Fruit fly (Drosophila melanogaster) whole organism, embryonic: Measurements from ENCODE around the gene enc.
A peak's percentile ranks its signal among the peaks of the same experiment; 100 is the strongest.

Experiments
- B-H2 ChIP-seq: fragments of 200-800 bp; sonication (Bioruptor generic); optimal IDR thresholded peaks from 2 replicates; lab custom pipeline; 2018; ENCODE audit warnings: missing biosample characterization, mild to moderate bottlenecking, missing genetic modification characterization
- CG10267 ChIP-seq: fragments of 200-800 bp; sonication (Bioruptor generic); optimal IDR thresholded peaks from 2 replicates; lab custom pipeline; 2018; ENCODE audit warnings: missing biosample characterization, mild to moderate bottlenecking, missing genetic modification characterization, moderate library complexity
- CG10979 ChIP-seq: fragments of 200-800 bp; sonication (Bioruptor generic); optimal IDR thresholded peaks from 2 replicates; lab custom pipeline; 2018; ENCODE audit warnings: missing biosample characterization, mild to moderate bottlenecking, missing genetic modification characterization, moderate library complexity
- CG12219 ChIP-seq: fragments of 200-800 bp; sonication (Bioruptor generic); optimal IDR thresholded peaks from 3 replicates; lab custom pipeline; 2018; ENCODE audit warnings: missing biosample characterization, mild to moderate bottlenecking, missing genetic modification characterization
- CG13287 ChIP-seq: fragments of 200-800 bp; sonication (Bioruptor generic); IDR thresholded peaks from 2 replicates; pipeline ENCODE4 v1.3.6; 2022; ENCODE audit warnings: missing biosample characterization, missing genetic modification characterization; ENCODE audit not compliant: partially characterized antibody
- CG1602 ChIP-seq: fragments of 200-800 bp; sonication (Bioruptor generic); optimal IDR thresholded peaks from 3 replicates; lab custom pipeline; 2016; ENCODE audit warnings: missing biosample characterization, missing genetic modification characterization
- CG1603 ChIP-seq: fragments of 200-800 bp; sonication (Bioruptor generic); optimal IDR thresholded peaks from 2 replicates; lab custom pipeline; 2019; ENCODE audit warnings: missing biosample characterization, mild to moderate bottlenecking, missing genetic modification characterization, moderate library complexity
- CG2199 ChIP-seq: fragments of 200-800 bp; sonication (Bioruptor generic); IDR thresholded peaks from 3 replicates; pipeline ENCODE4 v1.3.6; 2022; ENCODE audit warnings: missing biosample characterization, missing genetic modification characterization
- CG30403 ChIP-seq: fragments of 200-800 bp; sonication (Bioruptor generic); optimal IDR thresholded peaks from 3 replicates; lab custom pipeline; 2016; ENCODE audit warnings: missing biosample characterization, missing genetic modification characterization
- CG32532 ChIP-seq: fragments of 200-800 bp; sonication (Bioruptor generic); IDR thresholded peaks from 2 replicates; pipeline ENCODE4 v1.3.6; 2022; ENCODE audit warnings: missing biosample characterization, missing genetic modification characterization
- CG3407 ChIP-seq: fragments of 200-800 bp; sonication (Bioruptor generic); optimal IDR thresholded peaks from 2 replicates; lab custom pipeline; 2018; ENCODE audit warnings: missing biosample characterization, mild to moderate bottlenecking, missing genetic modification characterization
- CG3726 ChIP-seq: fragments of 200-800 bp; sonication (Bioruptor generic); IDR thresholded peaks from 3 replicates; pipeline ENCODE4, ENCODE4 v1.3.6; 2022; ENCODE audit warnings: missing biosample characterization, missing genetic modification characterization
- CG8281 ChIP-seq: fragments of 200-800 bp; sonication (Bioruptor generic); optimal IDR thresholded peaks from 2 replicates; lab custom pipeline; 2018; ENCODE audit warnings: missing biosample characterization, mild to moderate bottlenecking, missing genetic modification characterization, moderate library complexity
- CG8765 ChIP-seq: fragments of 200-800 bp; sonication (Bioruptor generic); IDR thresholded peaks from 2 replicates; pipeline ENCODE4 v1.3.6; 2022; ENCODE audit warnings: missing biosample characterization, missing genetic modification characterization
- CG9797 ChIP-seq: fragments of 200-800 bp; sonication (Bioruptor generic); optimal IDR thresholded peaks from 3 replicates; lab custom pipeline; 2018; ENCODE audit warnings: missing biosample characterization, mild to moderate bottlenecking, missing genetic modification characterization
- Deaf1 ChIP-seq: fragments of 200-800 bp; optimal IDR thresholded peaks from 3 replicates; lab custom pipeline; 2019; ENCODE audit warnings: missing biosample characterization, mild to moderate bottlenecking, missing genetic modification characterization, moderate library complexity
- Dll ChIP-seq: fragments of 200-800 bp; sonication (Bioruptor generic); IDR thresholded peaks from 4 replicates; pipeline ENCODE4 v1.3.6; 2022; ENCODE audit warnings: missing biosample characterization, missing genetic modification characterization; ENCODE audit not compliant: partially characterized antibody
- Fer1 ChIP-seq: fragments of 200-800 bp; sonication (Bioruptor generic); optimal IDR thresholded peaks from 2 replicates; lab custom pipeline; 2017; ENCODE audit warnings: missing biosample characterization, mild to moderate bottlenecking, missing genetic modification characterization
- HmgZ ChIP-seq: fragments of 200-800 bp; sonication (Bioruptor generic); optimal IDR thresholded peaks from 2 replicates; lab custom pipeline; 2018; ENCODE audit warnings: missing biosample characterization, mild to moderate bottlenecking, missing genetic modification characterization
- Hr39 ChIP-seq: fragments of >200 bp; optimal IDR thresholded peaks from 2 replicates; lab custom pipeline; 2017
- Hsf ChIP-seq: fragments of 200-800 bp; sonication (Bioruptor generic); optimal IDR thresholded peaks from 3 replicates; lab custom pipeline; 2016; ENCODE audit warnings: missing biosample characterization, missing genetic modification characterization
- Nf-YC ChIP-seq: fragments of 200-800 bp; optimal IDR thresholded peaks from 3 replicates; lab custom pipeline; 2019; ENCODE audit warnings: missing biosample characterization, mild to moderate bottlenecking, missing genetic modification characterization, moderate library complexity
- NfI ChIP-seq: fragments of 200-800 bp; sonication (Bioruptor generic); optimal IDR thresholded peaks from 3 replicates; lab custom pipeline; 2018; ENCODE audit warnings: missing biosample characterization, mild to moderate bottlenecking, missing genetic modification characterization, moderate library complexity
- Rfx ChIP-seq: fragments of 200-800 bp; sonication (Bioruptor generic); IDR thresholded peaks from 2 replicates; pipeline ENCODE4 v1.3.6; 2022; ENCODE audit warnings: missing biosample characterization, missing genetic modification characterization
- Sry-β ChIP-seq: fragments of 200-800 bp; sonication (Bioruptor generic); optimal IDR thresholded peaks from 2 replicates; lab custom pipeline; 2018; ENCODE audit warnings: missing biosample characterization, mild to moderate bottlenecking, missing genetic modification characterization, moderate library complexity
- Taf1 ChIP-seq: fragments of 200-800 bp; sonication (Bioruptor generic); IDR thresholded peaks from 2 replicates; pipeline ENCODE4 v1.3.6; 2022; ENCODE audit warnings: missing biosample characterization, missing genetic modification characterization
- Tbp ChIP-seq: fragments of >200 bp; optimal IDR thresholded peaks from 2 replicates; lab custom pipeline; 2018; ENCODE audit warnings: missing biosample characterization, missing genetic modification characterization
- Vsx1 ChIP-seq: fragments of 200-800 bp; sonication (Bioruptor generic); optimal IDR thresholded peaks from 2 replicates; lab custom pipeline; 2017; ENCODE audit warnings: missing biosample characterization, mild to moderate bottlenecking, missing genetic modification characterization, missing genetic modification reagents
- abd-A ChIP-seq: fragments of 200-800 bp; sonication (Bioruptor generic); optimal IDR thresholded peaks from 3 replicates; lab custom pipeline; 2019; ENCODE audit warnings: missing biosample characterization, mild to moderate bottlenecking, missing genetic modification characterization, moderate library complexity
- aop ChIP-seq: fragments of 200-800 bp; sonication (Bioruptor generic); IDR thresholded peaks from 2 replicates; pipeline ENCODE4 v1.3.6; 2022; ENCODE audit warnings: missing biosample characterization, missing genetic modification characterization
- ap ChIP-seq: fragments of 200-800 bp; sonication (Bioruptor generic); IDR thresholded peaks from 2 replicates; pipeline ENCODE4 v1.3.6; 2022; ENCODE audit warnings: missing biosample characterization, missing genetic modification characterization
- bbx ChIP-seq: fragments of 200-800 bp; sonication (Bioruptor generic); IDR thresholded peaks from 2 replicates; pipeline ENCODE4 v1.3.6; 2022; ENCODE audit warnings: missing biosample characterization, missing genetic modification characterization; ENCODE audit not compliant: partially characterized antibody
- cato ChIP-seq: fragments of 200-800 bp; sonication (Bioruptor generic); optimal IDR thresholded peaks from 2 replicates; lab custom pipeline; 2016; ENCODE audit warnings: missing biosample characterization, missing genetic modification characterization, borderline replicate concordance
- cwo ChIP-seq: fragments of 200-800 bp; sonication (Bioruptor generic); optimal IDR thresholded peaks from 3 replicates; lab custom pipeline; 2017; ENCODE audit warnings: missing biosample characterization, missing genetic modification characterization, mild to moderate bottlenecking, moderate library complexity, missing genetic modification reagents
- ftz-f1 ChIP-seq: fragments of 200-800 bp; sonication (Bioruptor generic); optimal IDR thresholded peaks from 2 replicates; lab custom pipeline; 2016; ENCODE audit warnings: missing biosample characterization, missing genetic modification characterization
- fu2 ChIP-seq: fragments of 200-800 bp; sonication (Bioruptor generic); optimal IDR thresholded peaks from 2 replicates; lab custom pipeline; 2016; ENCODE audit warnings: missing biosample characterization, missing genetic modification characterization
- her ChIP-seq: fragments of 200-800 bp; sonication (Bioruptor generic); optimal IDR thresholded peaks from 2 replicates; lab custom pipeline; 2016; ENCODE audit warnings: missing biosample characterization, missing genetic modification characterization
- jigr1 ChIP-seq: fragments of 200-800 bp; sonication (Bioruptor generic); IDR thresholded peaks from 3 replicates; pipeline ENCODE4 v1.3.6; 2022; ENCODE audit warnings: missing biosample characterization, missing genetic modification characterization
- knrl ChIP-seq: fragments of 200-800 bp; sonication (Bioruptor generic); IDR thresholded peaks from 3 replicates; pipeline ENCODE4 v1.3.6; 2022; ENCODE audit warnings: missing biosample characterization, missing genetic modification characterization; ENCODE audit not compliant: partially characterized antibody
- mld ChIP-seq: fragments of 200-800 bp; sonication (Bioruptor generic); IDR thresholded peaks from 3 replicates; pipeline ENCODE4 v1.3.6; 2022; ENCODE audit warnings: missing biosample characterization, missing genetic modification characterization; ENCODE audit not compliant: partially characterized antibody
- nerfin-2 ChIP-seq: fragments of 200-800 bp; sonication (Bioruptor generic); IDR thresholded peaks from 2 replicates; pipeline ENCODE4 v1.3.6; 2022; ENCODE audit warnings: missing biosample characterization, missing genetic modification characterization; ENCODE audit not compliant: partially characterized antibody
- pan ChIP-seq, 4 experiments: fragments of >200 bp in 3 of 4; fragments of 200-800 bp in 1 of 4; sonication (Bioruptor generic) in 1 of 4; optimal IDR thresholded peaks in 3 of 4; IDR thresholded peaks in 1 of 4; 2 replicates each; pipeline versions ENCODE4 v1.3.6 to Lab custom; 2017 to 2022; ENCODE audit warnings: missing biosample characterization in 2 of 4, missing genetic modification characterization in 2 of 4, mixed read lengths in 1 of 4
- seq ChIP-seq: fragments of 200-800 bp; sonication (Bioruptor generic); IDR thresholded peaks from 2 replicates; pipeline ENCODE4 v1.3.6; 2022; ENCODE audit warnings: missing biosample characterization, missing genetic modification characterization
- tll ChIP-seq, 2 experiments: fragments of 200-800 bp in 1 of 2; fragments of >200 bp in 1 of 2; sonication (Bioruptor generic) in 1 of 2; optimal IDR thresholded peaks; 2 replicates each; lab custom pipeline; 2017 to 2019; ENCODE audit warnings: missing biosample characterization in 2 of 2, missing genetic modification characterization in 2 of 2, mild to moderate bottlenecking in 1 of 2, moderate library complexity in 1 of 2
- trh ChIP-seq: fragments of 200-800 bp; sonication (Bioruptor generic); optimal IDR thresholded peaks from 2 replicates; lab custom pipeline; 2016; ENCODE audit warnings: missing biosample characterization, missing genetic modification characterization
- tup ChIP-seq: fragments of 200-800 bp; sonication (Bioruptor generic); optimal IDR thresholded peaks from 2 replicates; lab custom pipeline; 2016; ENCODE audit warnings: missing biosample characterization, mild to moderate bottlenecking, missing genetic modification characterization, moderate library complexity
- zf30C ChIP-seq: fragments of 200-800 bp; sonication (Bioruptor generic); optimal IDR thresholded peaks from 3 replicates; lab custom pipeline; 2018; ENCODE audit warnings: missing biosample characterization, mild to moderate bottlenecking, missing genetic modification characterization
- zfh1 ChIP-seq: fragments of 200-800 bp; sonication (Bioruptor generic); IDR thresholded peaks from 3 replicates; pipeline ENCODE4 v1.3.6; 2022; ENCODE audit warnings: missing biosample characterization, missing genetic modification characterization

The enc gene

DNA sequence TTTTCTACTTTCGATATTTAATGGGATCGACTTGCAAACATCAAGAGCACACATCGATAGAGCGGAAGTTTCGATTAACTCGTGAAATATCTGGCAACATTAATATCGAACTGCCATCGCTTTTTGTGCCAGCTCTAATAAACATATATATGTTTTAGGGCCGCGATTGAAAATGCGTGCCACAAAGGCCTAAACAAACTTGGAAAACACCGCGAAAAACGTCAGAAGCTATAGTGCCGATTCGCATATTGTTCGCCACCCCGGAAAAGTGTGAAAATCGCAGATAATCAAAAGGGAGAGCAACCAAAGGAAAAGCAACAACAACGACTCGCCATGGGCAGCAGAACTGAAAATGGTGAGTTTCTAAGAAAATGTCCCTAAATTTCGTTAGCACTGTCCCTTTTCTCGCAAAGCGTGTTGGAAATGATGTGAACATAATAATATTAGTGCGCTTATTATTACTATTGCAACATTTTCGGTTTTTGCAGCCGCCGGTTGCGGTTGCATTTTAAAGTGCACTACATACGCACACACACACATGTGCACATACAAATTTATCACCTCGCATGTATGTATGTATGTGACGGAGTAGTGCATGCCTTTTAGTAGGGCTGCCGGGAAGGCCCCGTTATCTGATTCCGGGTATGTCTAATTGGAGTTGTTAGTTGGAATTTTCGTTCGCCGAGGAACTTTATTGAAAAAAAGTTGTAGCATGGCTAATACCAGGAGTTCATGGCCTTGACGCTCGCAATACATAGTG is at the start of gene enc (continued):
- TF ChIP-seq cwo (GFP tag; lab: Kevin White, UChicago) (no peak), Rfx (peak; percentile 42; the same call in 1 of the 2 replicates), Tbp (GFP tag; lab: Kevin White, UChicago) (no peak), jigr1 (GFP tag; lab: Robert Waterston, UW) (peak; percentile 31; the same call in 1 of the 3 replicates), trh (no peak), Taf1 (GFP tag; lab: Robert Waterston, UW) (no peak), CG10267 (tag; lab: Kevin White, UChicago) (peak; percentile 39), NfI (GFP tag; lab: Kevin White, UChicago) (peak; percentile 5), CG2199 (0 out of 3 replicates have a peak, but pooled peaks have one; percentile 14), HmgZ (tag; lab: Kevin White, UChicago) (peak; percentile 37), abd-A (tag; lab: Kevin White, UChicago) (peak; percentile 6), CG3726 (GFP tag; lab: Robert Waterston, UW) (no peak), Sry-β (no peak), Nf-YC (tag; lab: Kevin White, UChicago) (peak; percentile 29), CG8765 (no peak), CG13287 (GFP tag; lab: Robert Waterston, UW) (peak; percentile 96), Deaf1 (tag; lab: Kevin White, UChicago) (no peak), CG1602 (GFP tag; lab: Kevin White, UChicago) (no peak), CG1603 (tag; lab: Kevin White, UChicago) (peak; percentile 43), nerfin-2 (GFP tag; lab: Robert Waterston, UW) (peak; percentile 93), zf30C (GFP tag; lab: Kevin White, UChicago) (no peak), CG3407 (GFP tag; lab: Kevin White, UChicago) (no peak), bbx (GFP tag; lab: Robert Waterston, UW) (peak; percentile 98), ftz-f1 (GFP tag; lab: Kevin White, UChicago) (no peak), seq (GFP tag; lab: Robert Waterston, UW) (no peak), zfh1 (no peak), Hr39 (no peak), ap (no peak), Hsf (GFP tag; lab: Kevin White, UChicago) (peak; percentile 8), CG12219 (GFP tag; lab: Kevin White, UChicago) (no peak), CG30403 (GFP tag; lab: Kevin White, UChicago) (no peak), Fer1 (GFP tag; lab: Kevin White, UChicago) (no peak), Vsx1 (GFP tag; lab: Kevin White, UChicago) (no peak), aop (GFP tag; lab: Robert Waterston, UW) (no peak), CG32532 (GFP tag; lab: Robert Waterston, UW) (peak; percentile 30; the same call in 1 of the 2 replicates), mld (GFP tag; lab: Robert Waterston, UW) (peak; percentile 90), pan (optimal IDR thresholded peaks at IDR 0.05; lab: Kevin White, UChicago) (no peak), pan (GFP tag; optimal IDR thresholded peaks at IDR 0.05 in 1 of 2, IDR thresholded peaks at IDR 0.05 in 1 of 2) (no peak), tup (GFP tag; lab: Kevin White, UChicago) (no peak), Dll (GFP tag; lab: Robert Waterston, UW) (peak; percentile 91), knrl (GFP tag; lab: Robert Waterston, UW) (peak; percentile 96), tll (GFP tag; optimal IDR thresholded peaks at IDR 0.05; lab: Kevin White, UChicago) (no peak), CG8281 (tag; lab: Kevin White, UChicago) (no peak), her (GFP tag; lab: Kevin White, UChicago) (no peak), B-H2 (peak; percentile 23), CG10979 (tag; lab: Kevin White, UChicago) (no peak), fu2 (GFP tag; lab: Kevin White, UChicago) (no peak), cato (GFP tag; lab: Kevin White, UChicago) (no peak), CG9797 (GFP tag; lab: Kevin White, UChicago) (peak; percentile 7)
